Fruit fly (Drosophila melanogaster) whole organism, embryonic: ENCODE results near the gene Tsp33B.

Experiments
- Atf6 ChIP-seq: fragments of 200-800 bp; sonication (Bioruptor generic); IDR thresholded peaks from 2 replicates; pipeline ENCODE4 v1.3.6; 2022; ENCODE audit warnings: missing biosample characterization, missing genetic modification characterization
- BtbVII ChIP-seq: fragments of 200-800 bp; sonication (Bioruptor generic); optimal IDR thresholded peaks from 3 replicates; lab custom pipeline; 2017; ENCODE audit warnings: missing biosample characterization, mild to moderate bottlenecking, missing genetic modification characterization
- CG12299 ChIP-seq: fragments of 200-800 bp; sonication (Bioruptor generic); optimal IDR thresholded peaks from 2 replicates; lab custom pipeline; 2018; ENCODE audit warnings: missing biosample characterization, mild to moderate bottlenecking, missing genetic modification characterization
- CG13424 ChIP-seq: fragments of 200-800 bp; sonication (Bioruptor generic); optimal IDR thresholded peaks from 2 replicates; lab custom pipeline; 2019; ENCODE audit warnings: missing biosample characterization, mild to moderate bottlenecking, missing genetic modification characterization, moderate library complexity
- CG16815 ChIP-seq: fragments of 200-800 bp; sonication (Bioruptor generic); optimal IDR thresholded peaks from 3 replicates; lab custom pipeline; 2017; ENCODE audit warnings: missing biosample characterization, mild to moderate bottlenecking, missing genetic modification characterization
- CG17829 ChIP-seq: fragments of 200-800 bp; optimal IDR thresholded peaks from 2 replicates; lab custom pipeline; 2019; ENCODE audit warnings: missing biosample characterization, mild to moderate bottlenecking, missing genetic modification characterization, moderate library complexity
- CG18011 ChIP-seq: fragments of 200-800 bp; sonication (Bioruptor generic); optimal IDR thresholded peaks from 2 replicates; lab custom pipeline; 2017; ENCODE audit warnings: missing biosample characterization, missing genetic modification characterization, mild to moderate bottlenecking, moderate library complexity, missing genotype
- CG18262 ChIP-seq: fragments of 200-800 bp; optimal IDR thresholded peaks from 3 replicates; lab custom pipeline; 2019; ENCODE audit warnings: missing biosample characterization, mild to moderate bottlenecking, missing genetic modification characterization, moderate library complexity
- CG2199 ChIP-seq: fragments of 200-800 bp; sonication (Bioruptor generic); IDR thresholded peaks from 3 replicates; pipeline ENCODE4 v1.3.6; 2022; ENCODE audit warnings: missing biosample characterization, missing genetic modification characterization
- CG30431 ChIP-seq: fragments of 200-800 bp; sonication (Bioruptor generic); optimal IDR thresholded peaks from 2 replicates; lab custom pipeline; 2017; ENCODE audit warnings: missing biosample characterization, missing genetic modification characterization
- CG31388 ChIP-seq: fragments of 200-800 bp; sonication (Bioruptor generic); optimal IDR thresholded peaks from 2 replicates; lab custom pipeline; 2016; ENCODE audit warnings: missing biosample characterization, missing genetic modification characterization
- CG6254 ChIP-seq: fragments of 200-800 bp; sonication (Bioruptor generic); optimal IDR thresholded peaks from 3 replicates; lab custom pipeline; 2017; ENCODE audit warnings: mild to moderate bottlenecking, missing biosample characterization, missing genetic modification reagents, missing genetic modification characterization
- CG6854 ChIP-seq: fragments of 200-800 bp; sonication (Bioruptor generic); optimal IDR thresholded peaks from 3 replicates; lab custom pipeline; 2017; ENCODE audit warnings: missing biosample characterization, mild to moderate bottlenecking, missing genetic modification characterization
- CG7556 ChIP-seq: fragments of 200-800 bp; sonication (Bioruptor generic); optimal IDR thresholded peaks from 2 replicates; lab custom pipeline; 2017; ENCODE audit warnings: missing biosample characterization, mild to moderate bottlenecking, missing genetic modification characterization
- CG7745 ChIP-seq: fragments of 200-800 bp; sonication (Bioruptor generic); optimal IDR thresholded peaks from 2 replicates; lab custom pipeline; 2018; ENCODE audit warnings: missing biosample characterization, mild to moderate bottlenecking, missing genetic modification characterization, moderate library complexity
- CG7786 ChIP-seq: fragments of 200-800 bp; sonication (Bioruptor generic); optimal IDR thresholded peaks from 2 replicates; lab custom pipeline; 2016; ENCODE audit warnings: missing biosample characterization, missing genetic modification characterization
- CG8359 ChIP-seq: fragments of 200-800 bp; sonication (Bioruptor generic); optimal IDR thresholded peaks from 2 replicates; lab custom pipeline; 2017; ENCODE audit warnings: missing biosample characterization, mild to moderate bottlenecking, missing genetic modification characterization, borderline replicate concordance
- Camta ChIP-seq: fragments of 200-800 bp; sonication (Bioruptor generic); optimal IDR thresholded peaks from 2 replicates; lab custom pipeline; 2016; ENCODE audit warnings: missing biosample characterization, missing genetic modification characterization
- Doc3 ChIP-seq: fragments of 200-800 bp; sonication (Bioruptor generic); IDR thresholded peaks from 3 replicates; pipeline ENCODE4 v1.3.6; 2022; ENCODE audit warnings: missing biosample characterization, missing genetic modification characterization; ENCODE audit not compliant: partially characterized antibody
- Drgx ChIP-seq: fragments of 200-800 bp; sonication (Bioruptor generic); IDR thresholded peaks from 2 replicates; pipeline ENCODE4 v1.3.6; 2022; ENCODE audit warnings: missing biosample characterization, missing genetic modification characterization
- ERR ChIP-seq: fragments of 200-800 bp; sonication (Bioruptor generic); optimal IDR thresholded peaks from 2 replicates; lab custom pipeline; 2016; ENCODE audit warnings: missing biosample characterization, missing genetic modification characterization
- Fer1 ChIP-seq: fragments of 200-800 bp; sonication (Bioruptor generic); optimal IDR thresholded peaks from 2 replicates; lab custom pipeline; 2017; ENCODE audit warnings: missing biosample characterization, mild to moderate bottlenecking, missing genetic modification characterization
- H2.0 ChIP-seq: fragments of 200-800 bp; sonication (Bioruptor generic); IDR thresholded peaks from 2 replicates; pipeline ENCODE4 v1.3.6; 2022; ENCODE audit warnings: missing biosample characterization, missing genetic modification characterization
- HLH54F ChIP-seq: fragments of 200-800 bp; sonication (Bioruptor generic); optimal IDR thresholded peaks from 3 replicates; lab custom pipeline; 2016; ENCODE audit warnings: missing biosample characterization, missing genetic modification characterization
- Hey ChIP-seq: fragments of 200-800 bp; sonication (Bioruptor generic); optimal IDR thresholded peaks from 3 replicates; lab custom pipeline; 2018; ENCODE audit warnings: missing biosample characterization, mild to moderate bottlenecking, missing genetic modification characterization
- HmgD ChIP-seq: fragments of 200-800 bp; sonication (Bioruptor generic); optimal IDR thresholded peaks from 3 replicates; lab custom pipeline; 2016; ENCODE audit warnings: missing biosample characterization, missing genetic modification characterization
- Hr51 ChIP-seq, 2 experiments: fragments of 200-800 bp; sonication (Bioruptor generic); optimal IDR thresholded peaks; 2 replicates in 1 of 2; 3 replicates in 1 of 2; lab custom pipeline; 2016 to 2018; ENCODE audit warnings: missing biosample characterization in 2 of 2, missing genetic modification characterization in 2 of 2, mild to moderate bottlenecking in 1 of 2, moderate library complexity in 1 of 2
- Med ChIP-seq: fragments of 200-800 bp; sonication (Bioruptor generic); peaks from one replicate; lab custom pipeline; 2016; ENCODE audit warnings: missing biosample characterization, missing genetic modification characterization, mild to moderate bottlenecking, inconsistent platforms, moderate library complexity
- Opbp ChIP-seq: fragments of 200-800 bp; sonication (Bioruptor generic); IDR thresholded peaks from 3 replicates; pipeline ENCODE4 v1.3.6; 2022; ENCODE audit warnings: missing biosample characterization, missing genetic modification characterization; ENCODE audit not compliant: partially characterized antibody
- Sox102F ChIP-seq: fragments of 200-800 bp; sonication (Bioruptor generic); optimal IDR thresholded peaks from 2 replicates; lab custom pipeline; 2018; ENCODE audit warnings: missing biosample characterization, mild to moderate bottlenecking, missing genetic modification characterization, moderate library complexity
- bbx ChIP-seq: fragments of 200-800 bp; sonication (Bioruptor generic); IDR thresholded peaks from 2 replicates; pipeline ENCODE4 v1.3.6; 2022; ENCODE audit warnings: missing biosample characterization, missing genetic modification characterization; ENCODE audit not compliant: partially characterized antibody
- cas ChIP-seq: fragments of 200-800 bp; sonication (Bioruptor generic); IDR thresholded peaks from 2 replicates; pipeline ENCODE4 v1.3.6; 2022; ENCODE audit warnings: missing biosample characterization, missing genetic modification characterization
- chinmo ChIP-seq: fragments of 200-800 bp; sonication (Bioruptor generic); IDR thresholded peaks from 4 replicates; pipeline ENCODE4 v1.3.6; 2022; ENCODE audit warnings: missing biosample characterization, missing genetic modification characterization; ENCODE audit not compliant: partially characterized antibody
- chn ChIP-seq: fragments of 200-800 bp; sonication (Bioruptor generic); optimal IDR thresholded peaks from 2 replicates; lab custom pipeline; 2016; ENCODE audit warnings: missing biosample characterization, missing genetic modification characterization
- crc ChIP-seq: fragments of 200-800 bp; sonication (Bioruptor generic); optimal IDR thresholded peaks from 2 replicates; lab custom pipeline; 2016; ENCODE audit warnings: missing biosample characterization, missing genetic modification characterization
- crp ChIP-seq, 2 experiments: fragments of 200-800 bp; sonication (Bioruptor generic); optimal IDR thresholded peaks; 2 replicates in 1 of 2; 3 replicates in 1 of 2; lab custom pipeline; 2017; ENCODE audit warnings: missing biosample characterization in 2 of 2, missing genetic modification characterization in 2 of 2, mild to moderate bottlenecking in 1 of 2, moderate library complexity in 1 of 2
- dmrt99B ChIP-seq: fragments of 200-800 bp; sonication (Bioruptor generic); optimal IDR thresholded peaks from 2 replicates; lab custom pipeline; 2018; ENCODE audit warnings: missing biosample characterization, mild to moderate bottlenecking, missing genetic modification characterization, moderate library complexity
- fru ChIP-seq: fragments of >200 bp; optimal IDR thresholded peaks from 2 replicates; lab custom pipeline; 2017
- hbn ChIP-seq: fragments of 200-800 bp; sonication (Bioruptor generic); IDR thresholded peaks from 2 replicates; pipeline ENCODE4 v1.3.6; 2022; ENCODE audit warnings: missing biosample characterization, missing genetic modification characterization; ENCODE audit not compliant: partially characterized antibody
- ken ChIP-seq: fragments of 200-800 bp; sonication (Bioruptor generic); IDR thresholded peaks from 3 replicates; pipeline ENCODE4 v1.3.6; 2022; ENCODE audit warnings: missing biosample characterization, missing genetic modification characterization
- lov ChIP-seq, 2 experiments: fragments of 200-800 bp in 1 of 2; fragments of >200 bp in 1 of 2; sonication (Bioruptor generic) in 1 of 2; IDR thresholded peaks in 1 of 2; optimal IDR thresholded peaks in 1 of 2; 2 replicates in 1 of 2; 3 replicates in 1 of 2; pipeline versions ENCODE4 v1.3.6 to Lab custom; 2017 to 2022; ENCODE audit warnings: missing biosample characterization in 1 of 2, missing genetic modification characterization in 1 of 2
- sc ChIP-seq, 3 experiments: fragments of >200 bp in 2 of 3; fragments of 200-800 bp in 1 of 3; sonication (Bioruptor generic) in 1 of 3; optimal IDR thresholded peaks; 2 replicates in 2 of 3; 3 replicates in 1 of 3; lab custom pipeline; 2017; ENCODE audit warnings: mild to moderate bottlenecking in 1 of 3, missing biosample characterization in 1 of 3, missing genetic modification characterization in 1 of 3, missing genetic modification reagents in 1 of 3
- sens ChIP-seq: fragments of 200-800 bp; sonication (Bioruptor generic); peaks from one replicate; lab custom pipeline; 2016; ENCODE audit warnings: missing biosample characterization, missing genetic modification characterization
- slbo ChIP-seq: fragments of 200-800 bp; sonication (Bioruptor generic); IDR thresholded peaks from 2 replicates; pipeline ENCODE4 v1.3.6; 2022; ENCODE audit warnings: missing biosample characterization, missing genetic modification characterization
- sug ChIP-seq: fragments of 200-800 bp; optimal IDR thresholded peaks from 2 replicates; lab custom pipeline; 2019; ENCODE audit warnings: missing biosample characterization, mild to moderate bottlenecking, missing genetic modification characterization, moderate library complexity
- tio ChIP-seq: fragments of 200-800 bp; sonication (Bioruptor generic); optimal IDR thresholded peaks from 2 replicates; lab custom pipeline; 2017; ENCODE audit warnings: missing biosample characterization, missing genetic modification characterization, inconsistent platforms
- usp ChIP-seq: fragments of >200 bp; optimal IDR thresholded peaks from 2 replicates; lab custom pipeline; 2017; ENCODE audit warnings: missing biosample characterization, missing genetic modification characterization

The Tsp33B gene

dm6 chr2L:11808702-11809583, 16.8 kb upstream of the Tsp33B start, which contains the start of gene crol (continued):
- TF ChIP-seq CG7786 = no peak
- TF ChIP-seq sens (GFP tag; lab: Kevin White, UChicago) = peak; percentile 73
- no peak for TF ChIP-seq CG18011 (GFP tag; lab: Kevin White, UChicago)
- TF ChIP-seq Drgx (GFP tag; lab: Robert Waterston, UW) = peak; percentile 50
- no peak for TF ChIP-seq CG18262 (tag; lab: Kevin White, UChicago)
- TF ChIP-seq Hey (tag; lab: Kevin White, UChicago) = no peak
- no peak for TF ChIP-seq CG7556
- peak; percentile 39 for TF ChIP-seq CG17829 (tag; lab: Kevin White, UChicago)
- no peak for TF ChIP-seq BtbVII (GFP tag; lab: Kevin White, UChicago)
- TF ChIP-seq CG7745 (tag; lab: Kevin White, UChicago) = no peak
- TF ChIP-seq H2.0 (GFP tag; lab: Robert Waterston, UW) = no peak
- peak; percentile 93 for TF ChIP-seq bbx (GFP tag; lab: Robert Waterston, UW)
- TF ChIP-seq CG8359 (GFP tag; lab: Kevin White, UChicago) = no peak
- TF ChIP-seq Med (GFP tag; lab: Kevin White, UChicago) = peak; percentile 80
- peak; percentile 40; the same call in 1 of the 2 replicates for TF ChIP-seq cas (GFP tag; lab: Robert Waterston, UW)
- no peak for TF ChIP-seq CG16815 (GFP tag; lab: Kevin White, UChicago)
- no peak for TF ChIP-seq crp (GFP tag; optimal IDR thresholded peaks at IDR 0.05; lab: Kevin White, UChicago)
- TF ChIP-seq Fer1 (GFP tag; lab: Kevin White, UChicago) = no peak
- peak; percentile 7 for TF ChIP-seq Sox102F (GFP tag; lab: Kevin White, UChicago)
- no peak for TF ChIP-seq CG6254 (GFP tag; lab: Kevin White, UChicago)
- no peak for TF ChIP-seq Camta (GFP tag; lab: Kevin White, UChicago)
- no peak for TF ChIP-seq CG6854 (GFP tag; lab: Kevin White, UChicago)
- peak in 1 of 2 experiments; percentile 34 for TF ChIP-seq Hr51 (GFP tag; optimal IDR thresholded peaks at IDR 0.05; lab: Kevin White, UChicago)
- 0 out of 2 replicates have a peak, but pooled peaks have one; percentile 16 for TF ChIP-seq Atf6 (GFP tag; lab: Robert Waterston, UW)
- peak; percentile 43 for TF ChIP-seq CG13424 (tag; lab: Kevin White, UChicago)
- TF ChIP-seq ERR = no peak
- TF ChIP-seq slbo = peak; percentile 48
- TF ChIP-seq crc (GFP tag; lab: Kevin White, UChicago) = no peak
- no peak for TF ChIP-seq ken
- TF ChIP-seq Opbp = peak; percentile 91
- no peak for TF ChIP-seq HLH54F
- no peak for TF ChIP-seq chn (GFP tag; lab: Kevin White, UChicago)
- no peak for TF ChIP-seq CG12299 (tag; lab: Kevin White, UChicago)
- TF ChIP-seq CG30431 (GFP tag; lab: Kevin White, UChicago) = no peak
- peak; percentile 28 for TF ChIP-seq sug (tag; lab: Kevin White, UChicago)
- TF ChIP-seq Doc3 (GFP tag; lab: Robert Waterston, UW) = peak; percentile 76
- peak; percentile 92 for TF ChIP-seq chinmo (GFP tag; lab: Robert Waterston, UW)
- no peak for TF ChIP-seq fru (lab: Kevin White, UChicago)
- peak; percentile 84 for TF ChIP-seq hbn (GFP tag; lab: Robert Waterston, UW)
- no peak for TF ChIP-seq HmgD (GFP tag; lab: Kevin White, UChicago)
- no peak for TF ChIP-seq lov (optimal IDR thresholded peaks at IDR 0.05; lab: Kevin White, UChicago)
- TF ChIP-seq lov (GFP tag; IDR thresholded peaks at IDR 0.05; lab: Robert Waterston, UW) = no peak
- peak; percentile 6 for TF ChIP-seq dmrt99B (tag; lab: Kevin White, UChicago)
- no peak for TF ChIP-seq sc (optimal IDR thresholded peaks at IDR 0.05; lab: Kevin White, UChicago)
- TF ChIP-seq sc (GFP tag; optimal IDR thresholded peaks at IDR 0.05; lab: Kevin White, UChicago) = no peak
- TF ChIP-seq tio = no peak
- no peak for TF ChIP-seq CG31388 (GFP tag; lab: Kevin White, UChicago)
- 0 out of 3 replicates have a peak, but pooled peaks have one; percentile 67 for TF ChIP-seq CG2199 (GFP tag; lab: Robert Waterston, UW)
- no peak for TF ChIP-seq usp (GFP tag; lab: Kevin White, UChicago)
